Worm (Caenorhabditis elegans) whole organism, L1 larva: ENCODE data around the gene T28D6.6.
A peak's percentile ranks its signal among the peaks of the same experiment; 100 is the strongest.

Experiments used
- C04F5.9 ChIP-seq: sonication (generic microtip); optimal IDR thresholded peaks from 2 replicates; lab custom pipeline; 2016; ENCODE audit warnings: missing genetic modification characterization, missing compliant biosample characterization
- Y116A8C.19 ChIP-seq: sonication (generic microtip); optimal IDR thresholded peaks from 2 replicates; lab custom pipeline; 2016; ENCODE audit warnings: missing compliant biosample characterization, missing genetic modification characterization, borderline replicate concordance
- aha-1 ChIP-seq: fragments of 150-350 bp; optimal IDR thresholded peaks from 2 replicates; lab custom pipeline; 2014; ENCODE audit warnings: missing biosample characterization, missing genetic modification characterization
- blmp-1 ChIP-seq: fragments of 150-350 bp; optimal IDR thresholded peaks from 2 replicates; lab custom pipeline; 2014; ENCODE audit warnings: missing biosample characterization, missing genetic modification characterization
- ceh-63 ChIP-seq: fragments of 200-800 bp; sonication (Bioruptor generic); optimal IDR thresholded peaks from 2 replicates; lab custom pipeline; 2018; ENCODE audit warnings: mild to moderate bottlenecking, missing genetic modification characterization, missing compliant biosample characterization
- ceh-88 ChIP-seq: fragments of 200-800 bp; sonication (Bioruptor generic); IDR thresholded peaks from 2 replicates; pipeline ENCODE4 v1.3.6; 2022; ENCODE audit warnings: missing genetic modification characterization, missing compliant biosample characterization
- ceh-90 ChIP-seq: sonication (generic microtip); optimal IDR thresholded peaks from 2 replicates; lab custom pipeline; 2016; ENCODE audit warnings: missing genetic modification characterization, missing compliant biosample characterization
- ces-1 ChIP-seq: fragments of 150-350 bp; optimal IDR thresholded peaks from 2 replicates; lab custom pipeline; 2014; ENCODE audit warnings: missing biosample characterization, missing genetic modification reagents, missing genetic modification characterization
- dsc-1 ChIP-seq: sonication (generic microtip); optimal IDR thresholded peaks from 2 replicates; lab custom pipeline; 2016; ENCODE audit warnings: mild to moderate bottlenecking, missing genetic modification characterization, missing compliant biosample characterization
- efl-3 ChIP-seq: fragments of 200-800 bp; sonication (Bioruptor generic); optimal IDR thresholded peaks from 2 replicates; lab custom pipeline; 2018; ENCODE audit warnings: mild to moderate bottlenecking, missing genetic modification characterization, missing compliant biosample characterization
- elt-3 ChIP-seq, 6 experiments: fragments of 150-350 bp in 1 of 6; sonication (generic microtip); optimal IDR thresholded peaks; 2 replicates each; lab custom pipeline; 2017 to 2018; ENCODE audit warnings: missing biosample characterization in 6 of 6, missing genetic modification characterization in 6 of 6, inconsistent platforms in 1 of 6
- fkh-10 ChIP-seq: sonication (generic microtip); optimal IDR thresholded peaks from 2 replicates; lab custom pipeline; 2017; ENCODE audit warnings: missing biosample characterization, missing genetic modification reagents, missing genetic modification characterization
- fkh-8 ChIP-seq: sonication (generic microtip); optimal IDR thresholded peaks from 2 replicates; lab custom pipeline; 2016; ENCODE audit warnings: mild to moderate bottlenecking, missing genetic modification characterization, missing compliant biosample characterization
- grh-1 ChIP-seq: fragments of 200-800 bp; sonication (Bioruptor generic); IDR thresholded peaks from 2 replicates; pipeline ENCODE4 v1.3.6; 2022; ENCODE audit warnings: missing genetic modification reagents, missing genetic modification characterization, missing compliant biosample characterization
- irx-1 ChIP-seq: sonication (generic microtip); optimal IDR thresholded peaks from 2 replicates; lab custom pipeline; 2016; ENCODE audit warnings: missing genetic modification characterization, missing compliant biosample characterization
- isw-1 ChIP-seq: fragments of 200-800 bp; sonication (Bioruptor generic); IDR thresholded peaks from 2 replicates; pipeline ENCODE4 v1.3.6; 2022; ENCODE audit warnings: missing genetic modification characterization, missing compliant biosample characterization
- jun-1 ChIP-seq: fragments of 150-350 bp; optimal IDR thresholded peaks from 2 replicates; lab custom pipeline; 2014; ENCODE audit warnings: missing biosample characterization, missing genetic modification reagents, missing genetic modification characterization
- lin-14 ChIP-seq: fragments of 200-800 bp; sonication (Bioruptor generic); optimal IDR thresholded peaks from 2 replicates; lab custom pipeline; 2018; ENCODE audit warnings: mild to moderate bottlenecking, missing genetic modification characterization, moderate library complexity, missing compliant biosample characterization
- lin-15B ChIP-seq: fragments of 150-350 bp; sonication (generic microtip); optimal IDR thresholded peaks from 3 replicates; lab custom pipeline; 2014; ENCODE audit warnings: missing biosample characterization, missing genetic modification characterization
- lin-35 ChIP-seq, 2 experiments: fragments of 150-350 bp; optimal IDR thresholded peaks; 2 replicates each; lab custom pipeline; 2014; ENCODE audit warnings: missing biosample characterization in 2 of 2, missing genetic modification characterization in 2 of 2, missing genetic modification reagents in 2 of 2
- lin-39 ChIP-seq: fragments of 150-350 bp; optimal IDR thresholded peaks from 2 replicates; lab custom pipeline; 2014; ENCODE audit warnings: missing biosample characterization, missing genetic modification reagents, missing genetic modification characterization
- lsy-2 ChIP-seq, 2 experiments: fragments of 150-350 bp; optimal IDR thresholded peaks; 2 replicates each; lab custom pipeline; 2014; ENCODE audit warnings: missing biosample characterization in 2 of 2, missing genetic modification characterization in 2 of 2
- mab-9 ChIP-seq: fragments of 200-800 bp; sonication (Bioruptor generic); IDR thresholded peaks from 2 replicates; pipeline ENCODE4 v1.3.6; 2022; ENCODE audit warnings: missing genetic modification reagents, missing genetic modification characterization, missing compliant biosample characterization
- mep-1 ChIP-seq: fragments of 150-350 bp; optimal IDR thresholded peaks from 2 replicates; lab custom pipeline; 2014; ENCODE audit warnings: missing biosample characterization, missing genetic modification characterization
- nhr-11 ChIP-seq: fragments of 150-350 bp; optimal IDR thresholded peaks from 2 replicates; lab custom pipeline; 2014; ENCODE audit warnings: missing biosample characterization, missing genetic modification characterization
- nhr-12 ChIP-seq: sonication (generic microtip); optimal IDR thresholded peaks from 2 replicates; lab custom pipeline; 2017; ENCODE audit warnings: missing biosample characterization, missing genetic modification characterization
- nhr-20 ChIP-seq: sonication (generic microtip); optimal IDR thresholded peaks from 2 replicates; lab custom pipeline; 2016; ENCODE audit warnings: mild to moderate bottlenecking, missing genetic modification characterization, missing compliant biosample characterization
- nhr-237 ChIP-seq: fragments of 150-350 bp; optimal IDR thresholded peaks from 2 replicates; lab custom pipeline; 2014; ENCODE audit warnings: missing biosample characterization, missing genetic modification characterization
- nhr-28 ChIP-seq: fragments of 150-350 bp; optimal IDR thresholded peaks from 2 replicates; lab custom pipeline; 2014; ENCODE audit warnings: missing biosample characterization, missing genetic modification characterization
- nhr-47 ChIP-seq: sonication (generic microtip); optimal IDR thresholded peaks from 2 replicates; lab custom pipeline; 2016; ENCODE audit warnings: mild to moderate bottlenecking, missing genetic modification characterization, moderate library complexity, missing compliant biosample characterization
- nhr-71 ChIP-seq: sonication (generic microtip); optimal IDR thresholded peaks from 2 replicates; lab custom pipeline; 2016; ENCODE audit warnings: mild to moderate bottlenecking, missing genetic modification characterization, moderate library complexity, missing compliant biosample characterization
- nhr-76 ChIP-seq: sonication (generic microtip); optimal IDR thresholded peaks from 2 replicates; lab custom pipeline; 2017; ENCODE audit warnings: missing biosample characterization, missing genetic modification characterization
- nhr-85 ChIP-seq: sonication (generic microtip); peaks from one replicate; lab custom pipeline; 2016; ENCODE audit warnings: missing genetic modification characterization, inconsistent platforms, missing compliant biosample characterization
- pax-3 ChIP-seq: fragments of 200-800 bp; sonication (Bioruptor generic); optimal IDR thresholded peaks from 2 replicates; lab custom pipeline; 2018; ENCODE audit warnings: mild to moderate bottlenecking, missing genetic modification characterization, moderate library complexity, missing compliant biosample characterization
- pqm-1 ChIP-seq: sonication (generic microtip); optimal IDR thresholded peaks from 3 replicates; lab custom pipeline; 2017; ENCODE audit warnings: missing biosample characterization, missing genetic modification characterization
- rnt-1 ChIP-seq: sonication (generic microtip); optimal IDR thresholded peaks from 2 replicates; lab custom pipeline; 2016; ENCODE audit warnings: mild to moderate bottlenecking, missing genetic modification characterization, moderate library complexity, missing compliant biosample characterization
- skn-1 ChIP-seq: fragments of 150-350 bp; optimal IDR thresholded peaks from 2 replicates; lab custom pipeline; 2014; ENCODE audit warnings: missing biosample characterization, missing genetic modification characterization
- snpc-4 ChIP-seq: fragments of 150-350 bp; optimal IDR thresholded peaks from 2 replicates; lab custom pipeline; 2014; ENCODE audit warnings: missing biosample characterization, missing genetic modification characterization
- snu-23 ChIP-seq: sonication (generic microtip); optimal IDR thresholded peaks from 2 replicates; lab custom pipeline; 2016; ENCODE audit warnings: missing genetic modification characterization, missing compliant biosample characterization
- sox-4 ChIP-seq: sonication (generic microtip); optimal IDR thresholded peaks from 2 replicates; lab custom pipeline; 2016; ENCODE audit warnings: missing genetic modification characterization, missing compliant biosample characterization
- swsn-7 ChIP-seq: sonication (generic microtip); optimal IDR thresholded peaks from 2 replicates; lab custom pipeline; 2016; ENCODE audit warnings: missing genetic modification characterization, missing compliant biosample characterization
- tbx-2 ChIP-seq: sonication (generic microtip); optimal IDR thresholded peaks from 2 replicates; lab custom pipeline; 2016; ENCODE audit warnings: missing genetic modification characterization, missing compliant biosample characterization
- unc-130 ChIP-seq: fragments of 150-350 bp; optimal IDR thresholded peaks from 2 replicates; lab custom pipeline; 2017; ENCODE audit warnings: missing biosample characterization, missing genetic modification characterization, inconsistent platforms
- unc-30 ChIP-seq: sonication (generic microtip); optimal IDR thresholded peaks from 2 replicates; lab custom pipeline; 2017; ENCODE audit warnings: missing biosample characterization, missing genetic modification characterization
- unc-62 ChIP-seq: fragments of 150-350 bp; optimal IDR thresholded peaks from 2 replicates; lab custom pipeline; 2014; ENCODE audit warnings: missing biosample characterization, missing genetic modification reagents, missing genetic modification characterization
- unc-98 ChIP-seq: fragments of 200-800 bp; sonication (Bioruptor generic); IDR thresholded peaks from 2 replicates; pipeline ENCODE4 v1.3.6; 2022; ENCODE audit warnings: missing genetic modification characterization, missing compliant biosample characterization
- vab-15 ChIP-seq: sonication (generic microtip); optimal IDR thresholded peaks from 2 replicates; lab custom pipeline; 2017; ENCODE audit warnings: missing genotype, mild to moderate bottlenecking, missing genetic modification characterization, missing compliant biosample characterization
- zag-1 ChIP-seq: fragments of 150-350 bp; optimal IDR thresholded peaks from 2 replicates; lab custom pipeline; 2014; ENCODE audit warnings: missing biosample characterization, missing genetic modification characterization
- zip-4 ChIP-seq: fragments of 200-800 bp; sonication (Bioruptor generic); optimal IDR thresholded peaks from 2 replicates; lab custom pipeline; 2018; ENCODE audit warnings: mild to moderate bottlenecking, missing genetic modification characterization, moderate library complexity, missing compliant biosample characterization
- ztf-11 ChIP-seq, 2 experiments: sonication (generic microtip); optimal IDR thresholded peaks; 2 replicates each; lab custom pipeline; 2016 to 2017; ENCODE audit warnings: missing genetic modification characterization in 2 of 2, missing biosample characterization in 1 of 2, missing compliant biosample characterization in 1 of 2
- ztf-4 ChIP-seq: fragments of 150-350 bp; optimal IDR thresholded peaks from 2 replicates; lab custom pipeline; 2014; ENCODE audit warnings: missing biosample characterization, missing genetic modification characterization

Gene T28D6.6

DNA sequence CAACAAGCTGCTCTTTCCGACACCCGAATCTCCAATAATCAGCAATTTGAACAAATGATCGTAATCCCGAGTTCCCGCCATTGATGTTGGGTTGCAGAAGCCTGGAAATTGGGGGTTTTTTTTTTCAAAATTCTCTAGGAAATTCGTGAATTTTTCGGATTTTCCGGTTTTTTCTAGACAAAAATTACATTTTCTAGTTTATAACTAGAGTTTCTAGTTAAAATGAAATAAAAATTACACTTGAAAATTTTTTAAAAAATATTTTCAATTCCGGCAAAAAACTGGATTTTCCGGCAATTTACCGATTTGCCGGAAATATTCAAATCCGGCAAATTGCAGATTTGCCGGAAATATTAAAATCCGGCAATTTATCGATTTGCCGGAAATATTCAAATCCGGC lies 31.4 kb downstream of the T28D6.6 start, which contains the start of gene rab-35:
Gene rab-35, minus strand, starts transcription at position 101 of the 400 bp plus-strand sequence.
- TF ChIP-seq nhr-28 (tag; lab: Kevin White, UChicago) (no peak), nhr-85 (tag; lab: Kevin White, UChicago) (peak; percentile 9), snpc-4 (tag; lab: Kevin White, UChicago) (no peak)

DNA sequence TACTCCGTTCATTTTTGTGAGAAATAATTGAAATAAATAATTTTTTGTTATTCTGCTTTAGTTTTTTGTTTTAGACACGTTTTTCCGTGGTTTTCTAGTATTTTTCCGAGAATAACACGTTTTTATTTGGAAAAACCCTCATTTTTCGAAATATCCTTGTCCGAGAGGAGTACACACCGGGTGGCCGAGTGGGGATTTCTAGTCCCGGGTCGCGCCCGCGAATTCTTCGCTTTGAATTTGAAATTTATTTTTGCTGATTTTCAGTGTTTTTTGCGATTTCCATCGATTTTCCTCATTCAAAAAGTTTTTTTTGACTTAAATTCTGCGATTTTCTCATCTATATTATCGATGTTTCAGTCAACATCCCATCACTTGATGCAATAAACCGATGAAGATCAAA lies 52.4 kb downstream of the T28D6.6 start, which contains the start of the genes gly-9, mib-1 and smc-3:
Gene gly-9, minus strand, starts transcription at position 27 of the 400 bp plus-strand sequence.
Gene mib-1, minus strand, starts transcription at position 123 of the 400 bp plus-strand sequence.
Gene smc-3, plus strand, starts transcription at position 351 of the 400 bp plus-strand sequence.
- TF ChIP-seq zip-4 (GFP tag; lab: Kevin White, UChicago) (no peak), unc-98 (peak; percentile 85), zag-1 (no peak), aha-1 (tag; lab: Kevin White, UChicago) (no peak), lin-35 (GFP tag; optimal IDR thresholded peaks at IDR 0.05; lab: Kevin White, UChicago) (peak; percentile 90 to 91), unc-30 (tag; lab: Kevin White, UChicago) (no peak), ceh-88 (peak; percentile 50; the same call in 1 of the 2 replicates), skn-1 (peak; percentile 79), nhr-85 (tag; lab: Kevin White, UChicago) (peak; percentile 94), C04F5.9 (tag; lab: Kevin White, UChicago) (peak; percentile 75), lin-39 (tag; lab: Kevin White, UChicago) (no peak), nhr-71 (tag; lab: Kevin White, UChicago) (peak; percentile 90), lin-14 (GFP tag; lab: Kevin White, UChicago) (no peak), snpc-4 (tag; lab: Kevin White, UChicago) (peak; percentile 66), nhr-11 (tag; lab: Kevin White, UChicago) (no peak), mep-1 (tag; lab: Kevin White, UChicago) (peak; percentile 84), unc-130 (tag; lab: Kevin White, UChicago) (no peak), elt-3 (tag; optimal IDR thresholded peaks at IDR 0.05; lab: Kevin White, UChicago) (peak in 1 of 6 experiments; percentile 36), pax-3 (tag; lab: Kevin White, UChicago) (peak; percentile 90), dsc-1 (tag; lab: Kevin White, UChicago) (peak; percentile 89), isw-1 (peak; percentile 73), nhr-28 (tag; lab: Kevin White, UChicago) (no peak), irx-1 (tag; lab: Kevin White, UChicago) (peak; percentile 90), snu-23 (GFP tag; lab: Kevin White, UChicago) (peak; percentile 87), nhr-76 (tag; lab: Kevin White, UChicago) (no peak), swsn-7 (tag; lab: Kevin White, UChicago) (peak; percentile 81), vab-15 (peak; percentile 59), lsy-2 (tag; optimal IDR thresholded peaks at IDR 0.05; lab: Kevin White, UChicago) (peak; percentile 77 to 78), mab-9 (peak; percentile 73), Y116A8C.19 (tag; lab: Kevin White, UChicago) (peak; percentile 54), grh-1 (GFP tag; lab: Robert Waterston, UW) (no peak), ztf-11 (tag; optimal IDR thresholded peaks at IDR 0.05; lab: Kevin White, UChicago) (peak in 1 of 2 experiments; percentile 96), pqm-1 (tag; lab: Kevin White, UChicago) (no peak), ceh-90 (tag; lab: Kevin White, UChicago) (peak; percentile 95), rnt-1 (tag; lab: Kevin White, UChicago) (peak; percentile 98), ces-1 (GFP tag; lab: Kevin White, UChicago) (no peak), nhr-12 (no peak), fkh-8 (tag; lab: Kevin White, UChicago) (peak; percentile 82), ceh-63 (GFP tag; lab: Kevin White, UChicago) (peak; percentile 19), ztf-4 (tag; lab: Kevin White, UChicago) (no peak), efl-3 (GFP tag; lab: Kevin White, UChicago) (peak; percentile 26), unc-62 (GFP tag; lab: Kevin White, UChicago) (no peak), blmp-1 (tag; lab: Kevin White, UChicago) (peak; percentile 51), jun-1 (tag; lab: Kevin White, UChicago) (no peak), tbx-2 (tag; lab: Kevin White, UChicago) (peak; percentile 92), nhr-20 (tag; lab: Kevin White, UChicago) (peak; percentile 83), sox-4 (peak; percentile 89), lin-15B (tag; lab: Kevin White, UChicago) (peak; percentile 70), nhr-47 (peak; percentile 90), nhr-237 (tag; lab: Kevin White, UChicago) (no peak), fkh-10 (no peak)
